Fruit fly (Drosophila melanogaster) whole organism, adult: ENCODE results near the gene CG11085.

Source experiments
- CG11617 ChIP-seq: fragments of 200-800 bp; sonication (Bioruptor generic); optimal IDR thresholded peaks from 2 replicates; lab custom pipeline; 2017; ENCODE audit warnings: mild to moderate bottlenecking, missing biosample characterization, missing genetic modification reagents, missing genetic modification characterization
- CG12768 ChIP-seq: fragments of 200-800 bp; sonication (Bioruptor generic); optimal IDR thresholded peaks from 2 replicates; lab custom pipeline; 2017; ENCODE audit warnings: missing biosample characterization, missing genetic modification characterization, mild to moderate bottlenecking, moderate library complexity, missing genetic modification reagents
- CG7045 ChIP-seq: fragments of 200-800 bp; sonication (Bioruptor generic); optimal IDR thresholded peaks from 2 replicates; lab custom pipeline; 2017; ENCODE audit warnings: missing biosample characterization, mild to moderate bottlenecking, missing genetic modification characterization
- cnc ChIP-seq, 2 experiments: fragments of >200 bp; optimal IDR thresholded peaks; 2 replicates each; lab custom pipeline; 2017
- kay ChIP-seq: fragments of 200-800 bp; sonication (Bioruptor generic); peaks from one replicate; lab custom pipeline; 2016; ENCODE audit warnings: missing biosample characterization, missing genetic modification characterization, borderline replicate concordance
- ovo ChIP-seq: fragments of 200-800 bp; sonication (Bioruptor generic); optimal IDR thresholded peaks from 2 replicates; lab custom pipeline; 2016; ENCODE audit warnings: missing biosample characterization, missing genetic modification characterization
- toe ChIP-seq: fragments of 200-800 bp; sonication (Bioruptor generic); optimal IDR thresholded peaks from 2 replicates; lab custom pipeline; 2016; ENCODE audit warnings: missing biosample characterization, missing genetic modification characterization

- peak; percentile 84 for TF ChIP-seq CG11617
- TF ChIP-seq toe (GFP tag; lab: Kevin White, UChicago): peak; percentile 54
- TF ChIP-seq cnc (optimal IDR thresholded peaks at IDR 0.05; lab: Kevin White, UChicago): no peak
- TF ChIP-seq CG12768 (GFP tag; lab: Kevin White, UChicago): peak; percentile 66
- TF ChIP-seq kay (GFP tag; lab: Kevin White, UChicago): no peak
- peak; percentile 45 for TF ChIP-seq CG7045 (GFP tag; lab: Kevin White, UChicago)
- peak; percentile 90 for TF ChIP-seq ovo
These were observed 24.6 kb upstream of the CG11085 start for dm6 chrX:12591223-12592120.
